Fruit fly (Drosophila melanogaster): ENCODE measurements around the gene CG15042.
A peak's percentile ranks its signal among the peaks of the same experiment; 100 is the strongest.

CG15042 gene

dm6 chrX:18541915-18542314 is 13.8 kb upstream of the CG15042 start (continued):
- TF ChIP-seq sna (GFP tag; IDR thresholded peaks at IDR 0.05; ENCODE audit: partially characterized antibody) (no peak), CG12942 (GFP tag; optimal IDR thresholded peaks at IDR 0.05) (no peak), Hsf (GFP tag; optimal IDR thresholded peaks at IDR 0.05) (no peak), CG17568 (GFP tag; optimal IDR thresholded peaks at IDR 0.05) (no peak), dm (GFP tag; optimal IDR thresholded peaks at IDR 0.05) (no peak), Eip74EF (GFP tag; optimal IDR thresholded peaks at IDR 0.05) (no peak), exex (tag; optimal IDR thresholded peaks at IDR 0.05) (no peak), CG8944 (GFP tag; optimal IDR thresholded peaks at IDR 0.05) (no peak), CHES-1-like (GFP tag; optimal IDR thresholded peaks at IDR 0.05) (no peak), B-H1 (GFP tag; IDR thresholded peaks at IDR 0.05) (no peak), Spps (tag; optimal IDR thresholded peaks at IDR 0.05) (no peak), mirr (GFP tag; optimal IDR thresholded peaks at IDR 0.05) (no peak), da (GFP tag; optimal IDR thresholded peaks at IDR 0.05) (no peak), CG14860 (GFP tag; IDR thresholded peaks at IDR 0.05; ENCODE audit: partially characterized antibody) (no peak), CG31441 (GFP tag; IDR thresholded peaks at IDR 0.05) (0 out of 2 replicates have a peak, but pooled peaks have one; percentile 15), Adf1 (GFP tag; IDR thresholded peaks at IDR 0.05) (no peak), en (GFP tag; optimal IDR thresholded peaks at IDR 0.05) (no peak), CG4360 (GFP tag; IDR thresholded peaks at IDR 0.05) (no peak), dimm (GFP tag; IDR thresholded peaks at IDR 0.05) (no peak), slbo (GFP tag; IDR thresholded peaks at IDR 0.05) (peak; percentile 10; the same call in 1 of the 2 replicates), CG1647 (GFP tag; optimal IDR thresholded peaks at IDR 0.05) (no peak), ash1 (GFP tag; optimal IDR thresholded peaks at IDR 0.05) (no peak), ase (GFP tag; IDR thresholded peaks at IDR 0.05) (no peak), Hr78 (GFP tag; optimal IDR thresholded peaks at IDR 0.05) (no peak), jigr1 (GFP tag; IDR thresholded peaks at IDR 0.05) (no peak), Ada2b (GFP tag; IDR thresholded peaks at IDR 0.05) (0 out of 2 replicates have a peak, but pooled peaks have one; percentile 7), CG3163 (GFP tag; optimal IDR thresholded peaks at IDR 0.05) (no peak), Dip3 (GFP tag; optimal IDR thresholded peaks at IDR 0.05) (no peak), CG8281 (tag; optimal IDR thresholded peaks at IDR 0.05) (no peak), CG16813 (GFP tag; IDR thresholded peaks at IDR 0.05; ENCODE audit: partially characterized antibody) (no peak), CG17829 (tag; optimal IDR thresholded peaks at IDR 0.05) (no peak), amos (GFP tag; IDR thresholded peaks at IDR 0.05; ENCODE audit: partially characterized antibody) (no peak), CG30431 (GFP tag; optimal IDR thresholded peaks at IDR 0.05) (no peak), Med (GFP tag) (peak; percentile 9), Poxn (GFP tag; IDR thresholded peaks at IDR 0.05) (no peak), CG15514 (GFP tag; optimal IDR thresholded peaks at IDR 0.05) (no peak), crol (GFP tag; IDR thresholded peaks at IDR 0.05) (no peak), HHEX (GFP tag; optimal IDR thresholded peaks at IDR 0.05) (no peak), CG8765 (GFP tag; IDR thresholded peaks at IDR 0.05) (peak; percentile 8; the same call in 1 of the 2 replicates), CG32772 (GFP tag; IDR thresholded peaks at IDR 0.05) (0 out of 2 replicates have a peak, but pooled peaks have one; percentile 17), al (GFP tag; IDR thresholded peaks at IDR 0.05) (no peak), chm (GFP tag; IDR thresholded peaks at IDR 0.05) (no peak), CG5180 (GFP tag; optimal IDR thresholded peaks at IDR 0.05) (no peak), Doc2 (GFP tag; IDR thresholded peaks at IDR 0.05) (no peak), BtbVII (GFP tag; optimal IDR thresholded peaks at IDR 0.05) (no peak), CG9817 (tag; optimal IDR thresholded peaks at IDR 0.05) (no peak), Abd-B (GFP tag; optimal IDR thresholded peaks at IDR 0.05) (no peak), CG31365 (tag; optimal IDR thresholded peaks at IDR 0.05) (no peak), Side (GFP tag; optimal IDR thresholded peaks at IDR 0.05) (no peak), pita (GFP tag; optimal IDR thresholded peaks at IDR 0.05) (no peak), CG7786 (GFP tag; optimal IDR thresholded peaks at IDR 0.05) (no peak)
